Worm (Caenorhabditis elegans) whole organism, young adult: ENCODE data around the gene syf-2.

Source experiments
- B0336.3 ChIP-seq: fragments of 200-800 bp; sonication (Bioruptor generic); IDR thresholded peaks from 2 replicates; pipeline ENCODE4 v1.3.6; 2022; ENCODE audit warnings: missing genetic modification characterization, missing compliant biosample characterization
- C06A6.2 ChIP-seq: fragments of 200-800 bp; sonication (Bioruptor generic); conservative IDR thresholded peaks from 2 replicates; pipeline ENCODE4 v1.3.6; 2022; ENCODE audit warnings: missing genetic modification characterization, missing compliant biosample characterization
- C17E4.6 ChIP-seq: fragments of 200-800 bp; sonication (Bioruptor generic); IDR thresholded peaks from 2 replicates; pipeline ENCODE4 v1.3.6; 2022; ENCODE audit warnings: missing genetic modification reagents, missing genetic modification characterization, missing compliant biosample characterization
- F22D6.2 ChIP-seq: sonication (generic microtip); optimal IDR thresholded peaks from 2 replicates; lab custom pipeline; 2016; ENCODE audit warnings: mild to moderate bottlenecking, missing genetic modification characterization, missing compliant biosample characterization
- F23B12.7 ChIP-seq: sonication (generic microtip); optimal IDR thresholded peaks from 2 replicates; lab custom pipeline; 2017; ENCODE audit warnings: missing genetic modification characterization, mild to moderate bottlenecking, missing compliant biosample characterization, antibody characterized with exemption, moderate library complexity; ENCODE audit not compliant: insufficient read depth
- F33H1.4 ChIP-seq: fragments of 200-800 bp; sonication (Bioruptor generic); IDR thresholded peaks from 2 replicates; pipeline ENCODE4 v1.3.6; 2022; ENCODE audit warnings: missing genetic modification reagents, missing genetic modification characterization, missing compliant biosample characterization
- F57A8.1 ChIP-seq: fragments of 200-800 bp; sonication (Bioruptor generic); optimal IDR thresholded peaks from 2 replicates; lab custom pipeline; 2018; ENCODE audit warnings: mild to moderate bottlenecking, missing genetic modification characterization, moderate library complexity, missing compliant biosample characterization
- T07F8.4 ChIP-seq: sonication (generic microtip); optimal IDR thresholded peaks from 2 replicates; lab custom pipeline; 2016; ENCODE audit warnings: mild to moderate bottlenecking, missing genetic modification characterization, moderate library complexity, missing compliant biosample characterization
- Y53F4B.3 ChIP-seq: fragments of 200-800 bp; sonication (Bioruptor generic); IDR thresholded peaks from 2 replicates; pipeline ENCODE4 v1.3.6; 2022; ENCODE audit warnings: missing genetic modification reagents, missing genetic modification characterization, missing compliant biosample characterization
- Y79H2A.3 ChIP-seq: fragments of 200-800 bp; sonication (Bioruptor generic); conservative IDR thresholded peaks from 2 replicates; pipeline ENCODE4 v1.3.6; 2022; ENCODE audit warnings: missing genetic modification reagents, missing genetic modification characterization, missing compliant biosample characterization
- ZK185.1 ChIP-seq: sonication (generic microtip); optimal IDR thresholded peaks from 2 replicates; lab custom pipeline; 2016; ENCODE audit warnings: mild to moderate bottlenecking, missing genetic modification characterization, missing compliant biosample characterization; ENCODE audit not compliant: poor library complexity, severe bottlenecking
- aptf-2 ChIP-seq: fragments of 200-800 bp; sonication (Bioruptor generic); conservative IDR thresholded peaks from 2 replicates; pipeline ENCODE4 v1.3.6; 2022; ENCODE audit warnings: missing genetic modification reagents, missing genetic modification characterization, missing compliant biosample characterization
- aptf-3 ChIP-seq: fragments of 200-800 bp; sonication (Bioruptor generic); IDR thresholded peaks from 2 replicates; pipeline ENCODE4 v1.3.6; 2022; ENCODE audit warnings: missing genetic modification characterization, missing compliant biosample characterization
- attf-3 ChIP-seq: fragments of 200-800 bp; sonication (Bioruptor generic); conservative IDR thresholded peaks from 2 replicates; pipeline ENCODE4 v1.3.6; 2022; ENCODE audit warnings: missing genetic modification reagents, missing genetic modification characterization, missing compliant biosample characterization
- attf-5 ChIP-seq: fragments of 200-800 bp; sonication (Bioruptor generic); optimal IDR thresholded peaks from 2 replicates; lab custom pipeline; 2018; ENCODE audit warnings: mild to moderate bottlenecking, missing genetic modification characterization, missing compliant biosample characterization
- attf-6 ChIP-seq: fragments of 200-800 bp; sonication (Bioruptor generic); IDR thresholded peaks from 2 replicates; pipeline ENCODE4 v1.3.6; 2022; ENCODE audit warnings: missing genetic modification reagents, missing genetic modification characterization, missing compliant biosample characterization
- ceh-100 ChIP-seq: fragments of 200-800 bp; sonication (Bioruptor generic); IDR thresholded peaks from 2 replicates; pipeline ENCODE4 v1.3.6; 2022; ENCODE audit warnings: missing genetic modification reagents, missing genetic modification characterization, missing compliant biosample characterization
- ceh-91 ChIP-seq: fragments of 200-800 bp; sonication (Bioruptor generic); IDR thresholded peaks from 2 replicates; pipeline ENCODE4 v1.3.6; 2022; ENCODE audit warnings: missing genetic modification reagents, missing genetic modification characterization, missing compliant biosample characterization
- die-1 ChIP-seq: sonication (generic microtip); optimal IDR thresholded peaks from 2 replicates; lab custom pipeline; 2016; ENCODE audit warnings: missing genotype, mild to moderate bottlenecking, missing genetic modification characterization, missing compliant biosample characterization
- dox-1 ChIP-seq: fragments of 200-800 bp; sonication (Bioruptor generic); IDR thresholded peaks from 2 replicates; pipeline ENCODE4 v1.3.6; 2022; ENCODE audit warnings: missing genetic modification reagents, missing genetic modification characterization, missing compliant biosample characterization
- dpff-1 ChIP-seq: sonication (generic microtip); optimal IDR thresholded peaks from 2 replicates; lab custom pipeline; 2017; ENCODE audit warnings: mild to moderate bottlenecking, missing genetic modification characterization, missing compliant biosample characterization
- egl-44 ChIP-seq: fragments of 200-800 bp; sonication (Bioruptor generic); IDR thresholded peaks from 2 replicates; pipeline ENCODE4 v1.3.6; 2022; ENCODE audit warnings: missing genetic modification reagents, missing genetic modification characterization, missing compliant biosample characterization
- ets-4 ChIP-seq: fragments of 200-800 bp; sonication (Bioruptor generic); optimal IDR thresholded peaks from 2 replicates; lab custom pipeline; 2018; ENCODE audit warnings: mild to moderate bottlenecking, missing genetic modification characterization, missing compliant biosample characterization
- fkh-3 ChIP-seq: sonication (generic microtip); optimal IDR thresholded peaks from 2 replicates; lab custom pipeline; 2016; ENCODE audit warnings: mild to moderate bottlenecking, missing genetic modification characterization, missing compliant biosample characterization
- gei-17 ChIP-seq: fragments of 200-800 bp; sonication (Bioruptor generic); optimal IDR thresholded peaks from 2 replicates; lab custom pipeline; 2018; ENCODE audit warnings: mild to moderate bottlenecking, missing genetic modification characterization, missing compliant biosample characterization
- him-1 ChIP-seq: sonication (generic microtip); optimal IDR thresholded peaks from 2 replicates; lab custom pipeline; 2016; ENCODE audit warnings: missing genotype, missing genetic modification reagents, missing genetic modification characterization, missing compliant biosample characterization
- hmg-1.2 ChIP-seq: fragments of 200-800 bp; sonication (Bioruptor generic); IDR thresholded peaks from 2 replicates; pipeline ENCODE4 v1.3.6; 2022; ENCODE audit warnings: missing genetic modification reagents, missing genetic modification characterization, missing compliant biosample characterization
- hmg-20 ChIP-seq: fragments of 200-800 bp; sonication (Bioruptor generic); IDR thresholded peaks from 2 replicates; pipeline ENCODE4 v1.3.6; 2022; ENCODE audit warnings: missing genetic modification reagents, missing genetic modification characterization, missing compliant biosample characterization
- let-526 ChIP-seq: fragments of 200-800 bp; sonication (Bioruptor generic); IDR thresholded peaks from 2 replicates; pipeline ENCODE4 v1.3.6; 2022; ENCODE audit warnings: missing genetic modification reagents, missing genetic modification characterization, missing compliant biosample characterization
- madf-10 ChIP-seq: sonication (generic microtip); optimal IDR thresholded peaks from 2 replicates; lab custom pipeline; 2016; ENCODE audit warnings: mild to moderate bottlenecking, missing genetic modification characterization, missing compliant biosample characterization
- mel-28 ChIP-seq: sonication (generic microtip); optimal IDR thresholded peaks from 2 replicates; lab custom pipeline; 2016; ENCODE audit warnings: borderline replicate concordance, mild to moderate bottlenecking, missing genetic modification characterization, missing compliant biosample characterization
- mes-4 ChIP-seq: sonication (generic microtip); optimal IDR thresholded peaks from 2 replicates; lab custom pipeline; 2016; ENCODE audit warnings: missing genotype, missing genetic modification characterization, missing compliant biosample characterization
- mxl-1 ChIP-seq: sonication (generic microtip); optimal IDR thresholded peaks from 2 replicates; lab custom pipeline; 2016; ENCODE audit warnings: missing genetic modification characterization, missing compliant biosample characterization
- nhr-179 ChIP-seq: sonication (generic microtip); optimal IDR thresholded peaks from 2 replicates; lab custom pipeline; 2016; ENCODE audit warnings: mild to moderate bottlenecking, missing genetic modification characterization, missing compliant biosample characterization
- nhr-27 ChIP-seq: fragments of 200-800 bp; sonication (Bioruptor generic); optimal IDR thresholded peaks from 2 replicates; lab custom pipeline; 2018; ENCODE audit warnings: mild to moderate bottlenecking, missing genetic modification characterization, moderate library complexity, missing compliant biosample characterization
- nhr-80 ChIP-seq: sonication (generic microtip); optimal IDR thresholded peaks from 2 replicates; lab custom pipeline; 2016; ENCODE audit warnings: missing genetic modification characterization, missing compliant biosample characterization
- repo-1 ChIP-seq: sonication (generic microtip); optimal IDR thresholded peaks from 2 replicates; lab custom pipeline; 2017; ENCODE audit warnings: mild to moderate bottlenecking, missing genetic modification characterization, missing compliant biosample characterization
- sdz-38 ChIP-seq: sonication (generic microtip); optimal IDR thresholded peaks from 2 replicates; lab custom pipeline; 2016; ENCODE audit warnings: missing genotype, missing genetic modification characterization, missing compliant biosample characterization
- sea-2 ChIP-seq: fragments of 200-800 bp; sonication (Bioruptor generic); IDR thresholded peaks from 2 replicates; pipeline ENCODE4 v1.3.6; 2022; ENCODE audit warnings: missing genetic modification characterization, missing compliant biosample characterization
- snpc-1.1 ChIP-seq: sonication (generic microtip); optimal IDR thresholded peaks from 2 replicates; lab custom pipeline; 2017; ENCODE audit warnings: missing genetic modification characterization, mild to moderate bottlenecking, missing compliant biosample characterization, antibody characterized with exemption, moderate library complexity, missing genotype, missing genetic modification reagents; ENCODE audit not compliant: insufficient read depth
- snpc-3.4 ChIP-seq: sonication (generic microtip); optimal IDR thresholded peaks from 2 replicates; lab custom pipeline; 2017; ENCODE audit warnings: missing genetic modification characterization, mild to moderate bottlenecking, missing compliant biosample characterization, antibody characterized with exemption, moderate library complexity, missing genotype, missing genetic modification reagents
- somi-1 ChIP-seq: fragments of 200-800 bp; sonication (Bioruptor generic); optimal IDR thresholded peaks from 2 replicates; lab custom pipeline; 2018; ENCODE audit warnings: mild to moderate bottlenecking, missing genetic modification characterization, missing compliant biosample characterization
- tbp1 ChIP-seq: fragments of 200-800 bp; sonication (Bioruptor generic); optimal IDR thresholded peaks from 2 replicates; lab custom pipeline; 2018; ENCODE audit warnings: mild to moderate bottlenecking, missing genetic modification characterization, missing compliant biosample characterization
- tlf-1 ChIP-seq: fragments of 200-800 bp; sonication (Bioruptor generic); optimal IDR thresholded peaks from 2 replicates; lab custom pipeline; 2018; ENCODE audit warnings: mild to moderate bottlenecking, missing genetic modification characterization, missing compliant biosample characterization
- unc-130 ChIP-seq: sonication (generic microtip); optimal IDR thresholded peaks from 2 replicates; lab custom pipeline; 2016; ENCODE audit warnings: missing genetic modification reagents, missing genetic modification characterization, missing compliant biosample characterization
- unc-62 ChIP-seq: fragments of 150-350 bp; optimal IDR thresholded peaks from 2 replicates; lab custom pipeline; 2014; ENCODE audit warnings: missing biosample characterization, missing genetic modification reagents, missing genetic modification characterization
- xnd-1 ChIP-seq: sonication (generic microtip); optimal IDR thresholded peaks from 2 replicates; lab custom pipeline; 2016; ENCODE audit warnings: missing genotype, missing genetic modification reagents, missing genetic modification characterization, missing compliant biosample characterization
- ztf-26 ChIP-seq: sonication (generic microtip); optimal IDR thresholded peaks from 2 replicates; lab custom pipeline; 2017; ENCODE audit warnings: missing genetic modification characterization, missing compliant biosample characterization
- ztf-28 ChIP-seq: fragments of 200-800 bp; sonication (Bioruptor generic); IDR thresholded peaks from 2 replicates; pipeline ENCODE4 v1.3.6; 2022; ENCODE audit warnings: missing genetic modification reagents, missing genetic modification characterization, missing compliant biosample characterization

syf-2 gene

DNA sequence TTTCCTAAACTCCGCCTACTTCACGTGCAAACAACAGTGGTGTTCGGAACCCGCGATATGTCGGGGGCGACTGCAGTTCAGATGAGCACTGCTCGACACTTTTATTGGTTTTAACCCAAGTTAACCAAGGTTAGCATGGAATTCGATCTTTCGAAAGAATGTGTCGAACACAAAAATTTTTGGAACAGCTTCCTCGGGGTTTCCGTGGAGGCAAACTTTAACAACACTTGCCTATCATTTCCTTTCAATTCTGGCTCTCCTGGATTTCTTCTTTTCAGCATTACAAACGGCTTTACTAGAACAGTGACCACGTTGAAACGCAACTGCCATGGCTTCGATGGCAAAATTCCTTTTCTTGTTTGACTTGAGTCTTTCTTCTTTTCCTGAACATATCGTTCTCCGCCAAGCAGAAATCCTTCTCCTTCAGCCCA is 20.6 kb downstream of the syf-2 start (continued):
- TF ChIP-seq F22D6.2 (tag; lab: Kevin White, UChicago) (peak; percentile 28), F33H1.4 (GFP tag; lab: Robert Waterston, UW) (peak; percentile 51; the same call in 1 of the 2 replicates), xnd-1 (tag; lab: Kevin White, UChicago) (peak; percentile 22), C17E4.6 (GFP tag; lab: Robert Waterston, UW) (peak; percentile 51; the same call in 1 of the 2 replicates), attf-6 (peak; percentile 97), somi-1 (GFP tag; lab: Kevin White, UChicago) (no peak), ztf-28 (GFP tag; lab: Robert Waterston, UW) (no peak), ceh-100 (GFP tag; lab: Robert Waterston, UW) (peak; percentile 59), nhr-179 (no peak), fkh-3 (tag; lab: Kevin White, UChicago) (peak; percentile 92), dox-1 (GFP tag; lab: Robert Waterston, UW) (peak; percentile 90), attf-5 (GFP tag; lab: Kevin White, UChicago) (peak; percentile 21), ztf-26 (tag; lab: Kevin White, UChicago) (peak; percentile 1), B0336.3 (peak; percentile 88), snpc-1.1 (tag; lab: Kevin White, UChicago) (peak; percentile 100), hmg-20 (GFP tag; lab: Robert Waterston, UW) (0 out of 2 replicates have a peak, but pooled peaks have one; percentile 31), repo-1 (tag; lab: Kevin White, UChicago) (peak; percentile 89), Y79H2A.3 (GFP tag; lab: Robert Waterston, UW) (no peak), nhr-80 (tag; lab: Kevin White, UChicago) (peak; percentile 63), mxl-1 (tag; lab: Kevin White, UChicago) (peak; percentile 6), F57A8.1 (GFP tag; lab: Kevin White, UChicago) (no peak), aptf-3 (GFP tag; lab: Robert Waterston, UW) (no peak), unc-130 (peak; percentile 37), dpff-1 (tag; lab: Kevin White, UChicago) (peak; percentile 90), sea-2 (GFP tag; lab: Robert Waterston, UW) (no peak), aptf-2 (peak; percentile 29; the same call in 1 of the 2 replicates), ceh-91 (GFP tag; lab: Robert Waterston, UW) (no peak), snpc-3.4 (peak; percentile 99), ets-4 (GFP tag; lab: Kevin White, UChicago) (peak; percentile 44), unc-62 (GFP tag; lab: Kevin White, UChicago) (no peak), gei-17 (GFP tag; lab: Kevin White, UChicago) (peak; percentile 49), madf-10 (tag; lab: Kevin White, UChicago) (peak; percentile 67), ZK185.1 (tag; lab: Kevin White, UChicago) (no peak), him-1 (tag; lab: Kevin White, UChicago) (peak; percentile 91), tbp1 (GFP tag; lab: Kevin White, UChicago) (peak; percentile 82), mel-28 (tag; lab: Kevin White, UChicago) (no peak), nhr-27 (tag; lab: Kevin White, UChicago) (no peak), sdz-38 (tag; lab: Kevin White, UChicago) (no peak), attf-3 (GFP tag; lab: Robert Waterston, UW) (peak; percentile 61; the same call in 1 of the 2 replicates), C06A6.2 (GFP tag; lab: Robert Waterston, UW) (no peak), Y53F4B.3 (no peak), F23B12.7 (tag; lab: Kevin White, UChicago) (peak; percentile 75), die-1 (peak; percentile 43), egl-44 (GFP tag; lab: Robert Waterston, UW) (0 out of 2 replicates have a peak, but pooled peaks have one; percentile 18), tlf-1 (peak; percentile 76), mes-4 (tag; lab: Kevin White, UChicago) (peak; percentile 1), let-526 (GFP tag; lab: Robert Waterston, UW) (no peak), T07F8.4 (no peak), hmg-1.2 (peak; percentile 93)
